Worm (Caenorhabditis elegans): Measurements from ENCODE around the gene Y17G9B.4.

Y17G9B.4 gene

ce11 chrIV:4758659-4759058, 6.7 kb downstream of the Y17G9B.4 start, which contains the start of gene Y17G9B.8:
Gene Y17G9B.8, minus strand, starts transcription at chrIV:4758840.
- no peak for TF ChIP-seq scrt-1 (GFP tag; IDR thresholded peaks at IDR 0.05)
- no peak for TF ChIP-seq flt-1 (GFP tag; IDR thresholded peaks at IDR 0.05)
- no peak for TF ChIP-seq aly-1 (tag; optimal IDR thresholded peaks at IDR 0.05)
- no peak for TF ChIP-seq tbx-11 (GFP tag; IDR thresholded peaks at IDR 0.05)
- no peak for TF ChIP-seq tra-4 (tag; optimal IDR thresholded peaks at IDR 0.05)
- TF ChIP-seq hnd-1 (tag; optimal IDR thresholded peaks at IDR 0.05): no peak
- no peak for TF ChIP-seq hmbx-1 (tag; optimal IDR thresholded peaks at IDR 0.05)
- no peak for TF ChIP-seq F13C5.2 (tag; optimal IDR thresholded peaks at IDR 0.05)
- TF ChIP-seq hmg-4 (GFP tag; optimal IDR thresholded peaks at IDR 0.05): no peak

- TF ChIP-seq flt-1 (GFP tag; IDR thresholded peaks at IDR 0.05) (no peak), scrt-1 (GFP tag; IDR thresholded peaks at IDR 0.05) (no peak), hmg-4 (GFP tag; optimal IDR thresholded peaks at IDR 0.05) (no peak), F13C5.2 (tag; optimal IDR thresholded peaks at IDR 0.05) (no peak), sea-1 (GFP tag; conservative IDR thresholded peaks at IDR 0.05) (no peak), tbx-11 (GFP tag; IDR thresholded peaks at IDR 0.05) (no peak), B0310.2 (tag; optimal IDR thresholded peaks at IDR 0.05) (no peak), ceh-36 (tag; optimal IDR thresholded peaks at IDR 0.05) (no peak), aly-1 (tag; optimal IDR thresholded peaks at IDR 0.05) (no peak), hmbx-1 (tag; optimal IDR thresholded peaks at IDR 0.05) (no peak), tbx-37 (GFP tag; conservative IDR thresholded peaks at IDR 0.05) (no peak), tra-4 (tag; optimal IDR thresholded peaks at IDR 0.05) (no peak), ets-7 (tag; optimal IDR thresholded peaks at IDR 0.05) (no peak), ceh-13 (GFP tag; optimal IDR thresholded peaks at IDR 0.05) (no peak)
Observed at ce11 chrIV:4760378-4761084, 8.6 kb downstream of the Y17G9B.4 start, which contains the start of the genes memi-1 and cyp-31A3. Gene memi-1, minus strand, starts transcription at chrIV:4760428. Gene cyp-31A3, plus strand, starts transcription at chrIV:4761049.

- no peak for TF ChIP-seq hnd-1 (tag; optimal IDR thresholded peaks at IDR 0.05)
- TF ChIP-seq flt-1 (GFP tag; IDR thresholded peaks at IDR 0.05): no peak
- no peak for TF ChIP-seq ets-7 (tag; optimal IDR thresholded peaks at IDR 0.05)
- TF ChIP-seq tbx-11 (GFP tag; IDR thresholded peaks at IDR 0.05): no peak
- no peak for TF ChIP-seq aly-1 (tag; optimal IDR thresholded peaks at IDR 0.05)
- TF ChIP-seq B0310.2 (tag; optimal IDR thresholded peaks at IDR 0.05): no peak
- TF ChIP-seq ceh-36 (tag; optimal IDR thresholded peaks at IDR 0.05): no peak
- TF ChIP-seq F13C5.2 (tag; optimal IDR thresholded peaks at IDR 0.05): no peak
- no peak for TF ChIP-seq hmbx-1 (tag; optimal IDR thresholded peaks at IDR 0.05)
- TF ChIP-seq hmg-4 (GFP tag; optimal IDR thresholded peaks at IDR 0.05): no peak
- TF ChIP-seq tra-4 (tag; optimal IDR thresholded peaks at IDR 0.05): no peak
- no peak for TF ChIP-seq pes-1 (GFP tag; IDR thresholded peaks at IDR 0.05)
- TF ChIP-seq ceh-13 (GFP tag; optimal IDR thresholded peaks at IDR 0.05): no peak
- no peak for TF ChIP-seq sea-1 (GFP tag; conservative IDR thresholded peaks at IDR 0.05)
- TF ChIP-seq scrt-1 (GFP tag; IDR thresholded peaks at IDR 0.05): no peak
Observed at ce11 chrIV:4763844-4764243, 11.9 kb downstream of the Y17G9B.4 start, which contains the start of gene Y17G9B.2. Gene Y17G9B.2, plus strand, starts transcription at chrIV:4764144.

ce11 chrIV:4764422-4764821, 12.5 kb downstream of the Y17G9B.4 start, which contains the start of gene npp-26:
Gene npp-26, plus strand, starts transcription at chrIV:4764722.
- TF ChIP-seq B0310.2 (tag; optimal IDR thresholded peaks at IDR 0.05) (no peak), pes-1 (GFP tag; IDR thresholded peaks at IDR 0.05) (no peak), F13C5.2 (tag; optimal IDR thresholded peaks at IDR 0.05) (no peak), ets-7 (tag; optimal IDR thresholded peaks at IDR 0.05) (no peak), flt-1 (GFP tag; IDR thresholded peaks at IDR 0.05) (no peak), hmbx-1 (tag; optimal IDR thresholded peaks at IDR 0.05) (no peak), sea-1 (GFP tag; conservative IDR thresholded peaks at IDR 0.05) (no peak), scrt-1 (GFP tag; IDR thresholded peaks at IDR 0.05) (no peak), hnd-1 (tag; optimal IDR thresholded peaks at IDR 0.05) (no peak), aly-1 (tag; optimal IDR thresholded peaks at IDR 0.05) (no peak), tbx-37 (GFP tag; conservative IDR thresholded peaks at IDR 0.05) (no peak), ceh-13 (GFP tag; optimal IDR thresholded peaks at IDR 0.05) (no peak), hmg-4 (GFP tag; optimal IDR thresholded peaks at IDR 0.05) (no peak), ceh-36 (tag; optimal IDR thresholded peaks at IDR 0.05) (no peak), ama-1 (optimal IDR thresholded peaks at IDR 0.05) (no peak), tra-4 (tag; optimal IDR thresholded peaks at IDR 0.05) (no peak), tbx-11 (GFP tag; IDR thresholded peaks at IDR 0.05) (no peak)

ce11 chrIV:4771792-4772191, 19.9 kb downstream of the Y17G9B.4 start, which contains the start of gene R11E3.2:
Gene R11E3.2, plus strand, starts transcription at chrIV:4772092.
- TF ChIP-seq hmg-4 (GFP tag; optimal IDR thresholded peaks at IDR 0.05): no peak
- TF ChIP-seq tbx-11 (GFP tag; IDR thresholded peaks at IDR 0.05): no peak
- TF ChIP-seq tra-4 (tag; optimal IDR thresholded peaks at IDR 0.05): no peak
- no peak for TF ChIP-seq hmbx-1 (tag; optimal IDR thresholded peaks at IDR 0.05)
- no peak for TF ChIP-seq ama-1 (optimal IDR thresholded peaks at IDR 0.05)
- no peak for TF ChIP-seq F13C5.2 (tag; optimal IDR thresholded peaks at IDR 0.05)
- no peak for TF ChIP-seq ceh-13 (GFP tag; optimal IDR thresholded peaks at IDR 0.05)
- TF ChIP-seq ceh-36 (tag; optimal IDR thresholded peaks at IDR 0.05): no peak
- no peak for TF ChIP-seq pes-1 (GFP tag; IDR thresholded peaks at IDR 0.05)
- TF ChIP-seq aly-1 (tag; optimal IDR thresholded peaks at IDR 0.05): no peak
- TF ChIP-seq flt-1 (GFP tag; IDR thresholded peaks at IDR 0.05): no peak
- TF ChIP-seq B0310.2 (tag; optimal IDR thresholded peaks at IDR 0.05): no peak
- no peak for TF ChIP-seq hnd-1 (tag; optimal IDR thresholded peaks at IDR 0.05)

ce11 chrIV:4776001-4776400, 24.1 kb downstream of the Y17G9B.4 start, which contains the start of gene R11E3.19:
Gene R11E3.19, minus strand, starts transcription at chrIV:4776101.
- TF ChIP-seq tbx-11 (GFP tag; IDR thresholded peaks at IDR 0.05) (no peak), hmg-4 (GFP tag; optimal IDR thresholded peaks at IDR 0.05) (no peak)

- TF ChIP-seq B0310.2 (tag; optimal IDR thresholded peaks at IDR 0.05) (no peak), aly-1 (tag; optimal IDR thresholded peaks at IDR 0.05) (no peak), tbx-11 (GFP tag; IDR thresholded peaks at IDR 0.05) (no peak), tbx-37 (GFP tag; conservative IDR thresholded peaks at IDR 0.05) (no peak), pes-1 (GFP tag; IDR thresholded peaks at IDR 0.05) (no peak), hmg-4 (GFP tag; optimal IDR thresholded peaks at IDR 0.05) (no peak), ceh-13 (GFP tag; optimal IDR thresholded peaks at IDR 0.05) (no peak), hmbx-1 (tag; optimal IDR thresholded peaks at IDR 0.05) (no peak), flt-1 (GFP tag; IDR thresholded peaks at IDR 0.05) (no peak), tra-4 (tag; optimal IDR thresholded peaks at IDR 0.05) (no peak)
Observed at ce11 chrIV:4776501-4776900, 24.6 kb downstream of the Y17G9B.4 start.

Measured in whole organism, early embryonic.